Worm (Caenorhabditis elegans): Measurements from ENCODE around the gene cdo-1.

DNA sequence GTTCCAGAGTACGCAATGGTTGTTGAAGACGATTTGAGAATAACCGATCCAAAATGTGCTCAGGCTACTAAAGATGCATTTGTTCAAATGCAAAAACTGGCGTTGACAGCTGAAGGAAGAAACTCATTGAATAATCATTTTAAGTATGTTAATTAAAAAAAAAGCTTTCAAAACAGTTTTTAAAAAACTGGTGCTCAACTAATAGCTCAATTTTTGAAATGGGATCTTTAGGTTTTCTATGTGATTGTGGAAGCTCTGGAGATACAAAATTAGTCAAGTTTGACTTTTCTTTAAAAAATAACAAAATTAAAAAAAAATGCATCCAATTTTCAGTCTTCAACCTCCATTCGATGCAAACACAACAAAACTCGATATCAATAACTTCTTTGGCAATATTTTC lies 10.3 kb upstream of the cdo-1 start:
- TF ChIP-seq elt-3 (tag; optimal IDR thresholded peaks at IDR 0.05) (no peak), ceh-83 (GFP tag; optimal IDR thresholded peaks at IDR 0.05) (no peak), elt-1 (tag; optimal IDR thresholded peaks at IDR 0.05; ENCODE audit: borderline replicate concordance, insufficient read depth) (no peak), ztf-11 (tag; optimal IDR thresholded peaks at IDR 0.05) (no peak), unc-39 (tag; optimal IDR thresholded peaks at IDR 0.05) (no peak), pha-4 (tag; optimal IDR thresholded peaks at IDR 0.05) (no peak)

Measured in whole organism, mixed stage, embryonic.